Fruit fly (Drosophila melanogaster): ENCODE measurements around the gene obst-E.

obst-E gene

DNA sequence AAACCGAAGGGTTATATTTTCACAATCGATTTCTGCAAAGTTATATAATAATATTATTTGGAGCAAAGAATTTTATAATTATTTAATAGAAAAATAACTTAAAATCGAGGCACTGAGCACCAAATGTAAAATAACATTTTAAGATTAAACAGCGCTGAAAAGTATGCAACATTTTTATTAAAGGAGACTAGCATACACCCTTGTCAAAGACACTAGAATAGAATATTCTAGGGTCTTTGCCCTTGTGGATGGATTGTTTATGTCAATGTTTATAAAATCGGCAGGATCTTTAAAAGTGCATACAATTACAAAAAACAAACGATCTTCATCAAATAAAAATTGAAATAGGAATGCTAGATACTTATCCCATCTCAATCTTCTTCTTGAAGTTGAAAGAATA lies 38.1 kb upstream of the obst-E start (continued):
- peak; percentile 2 for TF ChIP-seq stwl (tag; optimal IDR thresholded peaks at IDR 0.05)

DNA sequence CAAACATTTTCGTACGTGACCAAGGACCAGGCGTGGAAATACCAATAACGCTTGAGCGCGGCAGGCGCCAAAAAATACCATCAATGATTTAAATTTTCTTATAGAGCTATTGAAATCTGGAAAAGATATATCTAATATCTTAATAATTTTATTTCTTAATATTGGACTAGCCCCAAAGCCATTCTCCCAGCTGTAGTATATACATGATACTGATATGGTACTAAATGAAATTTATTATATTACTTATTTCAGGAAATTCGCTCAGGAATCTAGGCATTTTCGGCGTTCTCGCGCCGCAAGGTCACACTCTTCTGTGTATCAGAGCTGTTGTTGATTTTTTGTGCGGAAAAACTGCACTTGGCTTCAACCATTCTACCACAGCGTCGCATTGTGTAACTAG lies 36.0 kb upstream of the obst-E start, which contains the start of the genes CG14005 and CG7239:
Gene CG14005, minus strand, starts transcription at position 50 of the 400 bp plus-strand sequence.
Gene CG7239, plus strand, starts transcription at position 295 of the 400 bp plus-strand sequence.
- TF ChIP-seq Camta (GFP tag; optimal IDR thresholded peaks at IDR 0.05) = no peak
- TF ChIP-seq Lhr (GFP tag; optimal IDR thresholded peaks at IDR 0.05) = peak; percentile 44
- no peak for TF ChIP-seq tx (GFP tag; optimal IDR thresholded peaks at IDR 0.05)
- no peak for TF ChIP-seq CG11695 (GFP tag; IDR thresholded peaks at IDR 0.05)
- no peak for TF ChIP-seq Hr3 (GFP tag; optimal IDR thresholded peaks at IDR 0.05)
- TF ChIP-seq Ssrp (tag; optimal IDR thresholded peaks at IDR 0.05) = no peak
- no peak for TF ChIP-seq run (tag; optimal IDR thresholded peaks at IDR 0.05)
- no peak for TF ChIP-seq ap (GFP tag; IDR thresholded peaks at IDR 0.05)
- TF ChIP-seq CG1024 (GFP tag; IDR thresholded peaks at IDR 0.05) = no peak
- no peak for TF ChIP-seq lab (GFP tag; optimal IDR thresholded peaks at IDR 0.05)
- TF ChIP-seq CG4617 (GFP tag; optimal IDR thresholded peaks at IDR 0.05; ENCODE audit: borderline replicate concordance) = peak; percentile 56
- TF ChIP-seq CG31388 (GFP tag; optimal IDR thresholded peaks at IDR 0.05) = no peak
- no peak for TF ChIP-seq bbx (GFP tag; IDR thresholded peaks at IDR 0.05; ENCODE audit: partially characterized antibody)
- TF ChIP-seq her (GFP tag; optimal IDR thresholded peaks at IDR 0.05) = no peak
- no peak for TF ChIP-seq Stat92E (GFP tag; optimal IDR thresholded peaks at IDR 0.05)
- no peak for TF ChIP-seq CG14050 (GFP tag; IDR thresholded peaks at IDR 0.05)
- no peak for TF ChIP-seq CG18764 (GFP tag; optimal IDR thresholded peaks at IDR 0.05)
- no peak for TF ChIP-seq maf-S (GFP tag; optimal IDR thresholded peaks at IDR 0.05)
- no peak for TF ChIP-seq CG2129 (GFP tag; IDR thresholded peaks at IDR 0.05; ENCODE audit: partially characterized antibody)
- TF ChIP-seq Awh (GFP tag; IDR thresholded peaks at IDR 0.05) = no peak
- TF ChIP-seq CG10654 (GFP tag; optimal IDR thresholded peaks at IDR 0.05) = no peak
- no peak for TF ChIP-seq repo (GFP tag; optimal IDR thresholded peaks at IDR 0.05)
- TF ChIP-seq CG31441 (GFP tag; IDR thresholded peaks at IDR 0.05) = peak; percentile 38; the same call in 1 of the 2 replicates
- TF ChIP-seq Poxn (GFP tag; IDR thresholded peaks at IDR 0.05) = no peak
- TF ChIP-seq CG9932 (GFP tag; IDR thresholded peaks at IDR 0.05) = peak; percentile 19; the same call in 1 of the 2 replicates
- TF ChIP-seq hb (GFP tag; IDR thresholded peaks at IDR 0.05; ENCODE audit: partially characterized antibody) = no peak
- no peak for TF ChIP-seq CG5953 (GFP tag; IDR thresholded peaks at IDR 0.05)
- TF ChIP-seq CG8281 (tag; optimal IDR thresholded peaks at IDR 0.05) = no peak
- TF ChIP-seq ci (GFP tag; IDR thresholded peaks at IDR 0.05) = no peak
- no peak for TF ChIP-seq Aef1 (GFP tag; IDR thresholded peaks at IDR 0.05)
- TF ChIP-seq rib (GFP tag; IDR thresholded peaks at IDR 0.05) = no peak
- no peak for TF ChIP-seq MESR4 (GFP tag; optimal IDR thresholded peaks at IDR 0.05)
- no peak for TF ChIP-seq trh (GFP tag; optimal IDR thresholded peaks at IDR 0.05)
- no peak for TF ChIP-seq dimm (GFP tag; IDR thresholded peaks at IDR 0.05)
- no peak for TF ChIP-seq E2f1 (GFP tag; IDR thresholded peaks at IDR 0.05)
- no peak for TF ChIP-seq CG12104 (GFP tag; optimal IDR thresholded peaks at IDR 0.05)
- peak; percentile 0 for TF ChIP-seq Max (GFP tag; optimal IDR thresholded peaks at IDR 0.05)
- no peak for TF ChIP-seq CG9727 (GFP tag; optimal IDR thresholded peaks at IDR 0.05)
- peak; percentile 74 for TF ChIP-seq E2f2 (GFP tag; IDR thresholded peaks at IDR 0.05)
- TF ChIP-seq phol (tag; optimal IDR thresholded peaks at IDR 0.05) = peak; percentile 32
- peak; percentile 86 for TF ChIP-seq Sin3A (optimal IDR thresholded peaks at IDR 0.05)
- TF ChIP-seq CG3163 (GFP tag; optimal IDR thresholded peaks at IDR 0.05) = no peak
- TF ChIP-seq CG3407 (GFP tag; optimal IDR thresholded peaks at IDR 0.05) = no peak
- TF ChIP-seq CG11560 (tag; IDR thresholded peaks at IDR 0.05) = no peak
- peak; percentile 30 for TF ChIP-seq CG12391 (tag; optimal IDR thresholded peaks at IDR 0.05)
- peak; percentile 48 for TF ChIP-seq CG2116 (GFP tag; optimal IDR thresholded peaks at IDR 0.05)
- TF ChIP-seq bowl (GFP tag; IDR thresholded peaks at IDR 0.05) = no peak
- TF ChIP-seq org-1 (GFP tag; optimal IDR thresholded peaks at IDR 0.05) = no peak
- peak; percentile 51 for TF ChIP-seq MBD-R2 (GFP tag; IDR thresholded peaks at IDR 0.05)
- no peak for TF ChIP-seq CG17328 (GFP tag; IDR thresholded peaks at IDR 0.05)

Data from whole organism, embryonic.